Fruit fly (Drosophila melanogaster) whole organism, embryonic: Measurements from ENCODE around the gene CG33543.

Source experiments
- Bgb ChIP-seq: fragments of 200-800 bp; sonication (Bioruptor generic); IDR thresholded peaks from 2 replicates; pipeline ENCODE4 v1.3.6; 2022; ENCODE audit warnings: missing biosample characterization, missing genetic modification characterization; ENCODE audit not compliant: partially characterized antibody
- CG10267 ChIP-seq: fragments of 200-800 bp; sonication (Bioruptor generic); optimal IDR thresholded peaks from 2 replicates; lab custom pipeline; 2018; ENCODE audit warnings: missing biosample characterization, mild to moderate bottlenecking, missing genetic modification characterization, moderate library complexity
- CG10366 ChIP-seq: fragments of 200-800 bp; sonication (Bioruptor generic); IDR thresholded peaks from 2 replicates; pipeline ENCODE4 v1.3.6; 2022; ENCODE audit warnings: missing biosample characterization, missing genetic modification characterization
- CG10979 ChIP-seq: fragments of 200-800 bp; sonication (Bioruptor generic); optimal IDR thresholded peaks from 2 replicates; lab custom pipeline; 2018; ENCODE audit warnings: missing biosample characterization, mild to moderate bottlenecking, missing genetic modification characterization, moderate library complexity
- CG11456 ChIP-seq: fragments of 200-800 bp; sonication (Bioruptor generic); IDR thresholded peaks from 3 replicates; pipeline ENCODE4 v1.3.6; 2022; ENCODE audit warnings: missing biosample characterization, missing genetic modification characterization
- CG12155 ChIP-seq: fragments of 200-800 bp; sonication (Bioruptor generic); optimal IDR thresholded peaks from 3 replicates; lab custom pipeline; 2016; ENCODE audit warnings: missing biosample characterization, missing genetic modification characterization
- CG12769 ChIP-seq: fragments of 200-800 bp; sonication (Bioruptor generic); optimal IDR thresholded peaks from 2 replicates; lab custom pipeline; 2019; ENCODE audit warnings: missing biosample characterization, mild to moderate bottlenecking, missing genetic modification characterization, moderate library complexity
- CG13287 ChIP-seq: fragments of 200-800 bp; sonication (Bioruptor generic); IDR thresholded peaks from 2 replicates; pipeline ENCODE4 v1.3.6; 2022; ENCODE audit warnings: missing biosample characterization, missing genetic modification characterization; ENCODE audit not compliant: partially characterized antibody
- CG14667 ChIP-seq: fragments of 200-800 bp; sonication (Bioruptor generic); IDR thresholded peaks from 2 replicates; pipeline ENCODE4 v1.3.6; 2022; ENCODE audit warnings: missing biosample characterization, missing genetic modification characterization
- CG17361 ChIP-seq: fragments of 200-800 bp; sonication (Bioruptor generic); IDR thresholded peaks from 3 replicates; pipeline ENCODE4 v1.3.6; 2022; ENCODE audit warnings: missing biosample characterization, missing genetic modification characterization
- CG2120 ChIP-seq: fragments of 200-800 bp; sonication (Bioruptor generic); optimal IDR thresholded peaks from 3 replicates; lab custom pipeline; 2016; ENCODE audit warnings: missing biosample characterization, missing genetic modification characterization
- CG2678 ChIP-seq: fragments of 200-800 bp; sonication (Bioruptor generic); optimal IDR thresholded peaks from 3 replicates; lab custom pipeline; 2019; ENCODE audit warnings: missing biosample characterization, mild to moderate bottlenecking, missing genetic modification characterization, moderate library complexity
- CG2712 ChIP-seq: fragments of 200-800 bp; optimal IDR thresholded peaks from 3 replicates; lab custom pipeline; 2019; ENCODE audit warnings: missing biosample characterization, mild to moderate bottlenecking, missing genetic modification characterization, moderate library complexity
- CG32772 ChIP-seq: fragments of 200-800 bp; sonication (Bioruptor generic); IDR thresholded peaks from 2 replicates; pipeline ENCODE4 v1.3.6; 2022; ENCODE audit warnings: missing biosample characterization, missing genetic modification characterization
- CG3726 ChIP-seq: fragments of 200-800 bp; sonication (Bioruptor generic); IDR thresholded peaks from 3 replicates; pipeline ENCODE4, ENCODE4 v1.3.6; 2022; ENCODE audit warnings: missing biosample characterization, missing genetic modification characterization
- CG42726 ChIP-seq: fragments of 200-800 bp; sonication (Bioruptor generic); IDR thresholded peaks from 2 replicates; pipeline ENCODE4 v1.3.6; 2022; ENCODE audit warnings: missing biosample characterization, missing genetic modification characterization; ENCODE audit not compliant: partially characterized antibody
- CG6272 ChIP-seq: fragments of 200-800 bp; sonication (Bioruptor generic); IDR thresholded peaks from 2 replicates; pipeline ENCODE4 v1.3.6; 2022; ENCODE audit warnings: missing biosample characterization, missing genetic modification characterization
- CG6791 ChIP-seq: fragments of 200-800 bp; sonication (Bioruptor generic); IDR thresholded peaks from 3 replicates; pipeline ENCODE4 v1.3.6; 2022; ENCODE audit warnings: missing biosample characterization, missing genetic modification characterization; ENCODE audit not compliant: partially characterized antibody
- CG7839 ChIP-seq: fragments of 200-800 bp; sonication (Bioruptor generic); optimal IDR thresholded peaks from 3 replicates; lab custom pipeline; 2018; ENCODE audit warnings: missing biosample characterization, mild to moderate bottlenecking, missing genetic modification characterization, moderate library complexity
- CG7963 ChIP-seq: fragments of 200-800 bp; sonication (Bioruptor generic); IDR thresholded peaks from 3 replicates; pipeline ENCODE4 v1.3.6; 2022; ENCODE audit warnings: missing biosample characterization, missing genetic modification characterization; ENCODE audit not compliant: partially characterized antibody
- CTCF ChIP-seq: fragments of 200-800 bp; sonication (Bioruptor generic); optimal IDR thresholded peaks from 2 replicates; lab custom pipeline; 2017; ENCODE audit warnings: missing biosample characterization, mild to moderate bottlenecking, missing genetic modification characterization, moderate library complexity
- E2f2 ChIP-seq: fragments of 200-800 bp; sonication (Bioruptor generic); IDR thresholded peaks from 2 replicates; pipeline ENCODE4 v1.3.6; 2022; ENCODE audit warnings: missing biosample characterization, missing genetic modification characterization
- HHEX ChIP-seq: fragments of 200-800 bp; sonication (Bioruptor generic); optimal IDR thresholded peaks from 3 replicates; lab custom pipeline; 2017; ENCODE audit warnings: missing biosample characterization, mild to moderate bottlenecking, missing genetic modification characterization, missing genetic modification reagents
- HLH4C ChIP-seq: fragments of 200-800 bp; sonication (Bioruptor generic); IDR thresholded peaks from 3 replicates; pipeline ENCODE4 v1.3.6; 2022; ENCODE audit warnings: missing biosample characterization, missing genetic modification characterization; ENCODE audit not compliant: partially characterized antibody
- Kr ChIP-seq: fragments of 200-800 bp; sonication (Bioruptor generic); optimal IDR thresholded peaks from 2 replicates; lab custom pipeline; 2017; ENCODE audit warnings: missing biosample characterization, mild to moderate bottlenecking, missing genetic modification characterization
- Med ChIP-seq: fragments of 200-800 bp; sonication (Bioruptor generic); peaks from one replicate; lab custom pipeline; 2016; ENCODE audit warnings: missing biosample characterization, missing genetic modification characterization, mild to moderate bottlenecking, inconsistent platforms, moderate library complexity
- Mes4 ChIP-seq: fragments of 200-800 bp; sonication (Bioruptor generic); optimal IDR thresholded peaks from 2 replicates; lab custom pipeline; 2016; ENCODE audit warnings: missing biosample characterization, missing genetic modification characterization
- Taf1 ChIP-seq: fragments of 200-800 bp; sonication (Bioruptor generic); IDR thresholded peaks from 2 replicates; pipeline ENCODE4 v1.3.6; 2022; ENCODE audit warnings: missing biosample characterization, missing genetic modification characterization
- Usf ChIP-seq: fragments of 200-800 bp; sonication (Bioruptor generic); optimal IDR thresholded peaks from 2 replicates; lab custom pipeline; 2017; ENCODE audit warnings: missing genotype, missing biosample characterization, missing genetic modification characterization
- ash1 ChIP-seq: fragments of 200-800 bp; sonication (Bioruptor generic); optimal IDR thresholded peaks from 2 replicates; lab custom pipeline; 2018; ENCODE audit warnings: missing biosample characterization, mild to moderate bottlenecking, missing genetic modification characterization
- corto ChIP-seq: fragments of 200-800 bp; sonication (Bioruptor generic); optimal IDR thresholded peaks from 2 replicates; lab custom pipeline; 2016; ENCODE audit warnings: missing biosample characterization, mild to moderate bottlenecking, missing genetic modification characterization, moderate library complexity
- croc ChIP-seq: fragments of 200-800 bp; sonication (Bioruptor generic); conservative IDR thresholded peaks from 3 replicates; pipeline ENCODE4 v1.3.6; 2022; ENCODE audit warnings: missing biosample characterization, missing genetic modification characterization
- dan ChIP-seq: fragments of 200-800 bp; sonication (Bioruptor generic); IDR thresholded peaks from 2 replicates; pipeline ENCODE4 v1.3.6; 2022; ENCODE audit warnings: missing biosample characterization, missing genetic modification characterization
- eyg ChIP-seq: fragments of 200-800 bp; sonication (Bioruptor generic); optimal IDR thresholded peaks from 3 replicates; lab custom pipeline; 2016; ENCODE audit warnings: missing biosample characterization, missing genetic modification characterization
- gem ChIP-seq: fragments of 200-800 bp; sonication (Bioruptor generic); optimal IDR thresholded peaks from 2 replicates; lab custom pipeline; 2019; ENCODE audit warnings: missing biosample characterization, mild to moderate bottlenecking, missing genetic modification characterization, moderate library complexity
- hth ChIP-seq: fragments of >200 bp; optimal IDR thresholded peaks from 2 replicates; lab custom pipeline; 2017; ENCODE audit warnings: inconsistent platforms
- jigr1 ChIP-seq: fragments of 200-800 bp; sonication (Bioruptor generic); IDR thresholded peaks from 3 replicates; pipeline ENCODE4 v1.3.6; 2022; ENCODE audit warnings: missing biosample characterization, missing genetic modification characterization
- klu ChIP-seq: fragments of 200-800 bp; sonication (Bioruptor generic); IDR thresholded peaks from 2 replicates; pipeline ENCODE4 v1.3.6; 2022; ENCODE audit warnings: missing biosample characterization, missing genetic modification characterization
- lab ChIP-seq: fragments of 200-800 bp; sonication (Bioruptor generic); optimal IDR thresholded peaks from 3 replicates; lab custom pipeline; 2017; ENCODE audit warnings: missing biosample characterization, missing genetic modification characterization, mild to moderate bottlenecking, moderate library complexity, missing genetic modification reagents
- lbe ChIP-seq: fragments of 200-800 bp; sonication (Bioruptor generic); optimal IDR thresholded peaks from 2 replicates; lab custom pipeline; 2016; ENCODE audit warnings: missing biosample characterization, mild to moderate bottlenecking, missing genetic modification characterization
- nerfin-2 ChIP-seq: fragments of 200-800 bp; sonication (Bioruptor generic); IDR thresholded peaks from 2 replicates; pipeline ENCODE4 v1.3.6; 2022; ENCODE audit warnings: missing biosample characterization, missing genetic modification characterization; ENCODE audit not compliant: partially characterized antibody
- phol ChIP-seq: fragments of 200-800 bp; sonication (Bioruptor generic); optimal IDR thresholded peaks from 3 replicates; lab custom pipeline; 2018; ENCODE audit warnings: missing biosample characterization, mild to moderate bottlenecking, missing genetic modification characterization, moderate library complexity
- pzg ChIP-seq: fragments of 200-800 bp; sonication (Bioruptor generic); optimal IDR thresholded peaks from 3 replicates; lab custom pipeline; 2018; ENCODE audit warnings: missing biosample characterization, mild to moderate bottlenecking, missing genetic modification characterization, moderate library complexity
- salm ChIP-seq: fragments of 200-800 bp; sonication (Bioruptor generic); optimal IDR thresholded peaks from 2 replicates; lab custom pipeline; 2018; ENCODE audit warnings: missing biosample characterization, mild to moderate bottlenecking, missing genetic modification characterization
- sc ChIP-seq, 3 experiments: fragments of >200 bp in 2 of 3; fragments of 200-800 bp in 1 of 3; sonication (Bioruptor generic) in 1 of 3; optimal IDR thresholded peaks; 2 replicates in 2 of 3; 3 replicates in 1 of 3; lab custom pipeline; 2017; ENCODE audit warnings: mild to moderate bottlenecking in 1 of 3, missing biosample characterization in 1 of 3, missing genetic modification characterization in 1 of 3, missing genetic modification reagents in 1 of 3
- shn ChIP-seq: fragments of 200-800 bp; sonication (Bioruptor generic); optimal IDR thresholded peaks from 3 replicates; lab custom pipeline; 2016; ENCODE audit warnings: missing biosample characterization, missing genetic modification characterization
- tna ChIP-seq: fragments of 200-800 bp; sonication (Bioruptor generic); IDR thresholded peaks from 2 replicates; pipeline ENCODE4 v1.3.6; 2022; ENCODE audit warnings: missing biosample characterization, missing genetic modification characterization; ENCODE audit not compliant: partially characterized antibody
- vfl ChIP-seq: fragments of 200-800 bp; sonication (Bioruptor generic); optimal IDR thresholded peaks from 2 replicates; lab custom pipeline; 2016; ENCODE audit warnings: missing biosample characterization, missing genetic modification characterization
- zfh2 ChIP-seq: fragments of 200-800 bp; sonication (Bioruptor generic); optimal IDR thresholded peaks from 2 replicates; lab custom pipeline; 2016; ENCODE audit warnings: missing biosample characterization, missing genetic modification characterization

Gene CG33543

dm6 chr2L:1980708-1981339 lies 25.3 kb downstream of the CG33543 start, which contains the start of the genes CG15356 and CG15362 (continued):
- no peak for TF ChIP-seq CG12769 (tag; lab: Kevin White, UChicago)
- peak; percentile 99 for TF ChIP-seq CG13287 (GFP tag; lab: Robert Waterston, UW)
- no peak for TF ChIP-seq hth (lab: Kevin White, UChicago)
- TF ChIP-seq klu (GFP tag; lab: Robert Waterston, UW) = no peak
- TF ChIP-seq jigr1 (GFP tag; lab: Robert Waterston, UW) = peak; percentile 59; the same call in 1 of the 3 replicates
- TF ChIP-seq CG3726 (GFP tag; lab: Robert Waterston, UW) = no peak
- peak; percentile 98 for TF ChIP-seq tna (GFP tag; lab: Robert Waterston, UW)
- peak; percentile 73 for TF ChIP-seq E2f2 (GFP tag; lab: Robert Waterston, UW)
- TF ChIP-seq CG2120 (GFP tag; lab: Kevin White, UChicago) = peak; percentile 51
- no peak for TF ChIP-seq dan (GFP tag; lab: Robert Waterston, UW)
- no peak for TF ChIP-seq sc (optimal IDR thresholded peaks at IDR 0.05; lab: Kevin White, UChicago)
- TF ChIP-seq sc (GFP tag; optimal IDR thresholded peaks at IDR 0.05; lab: Kevin White, UChicago) = no peak
- peak; percentile 99 for TF ChIP-seq CG42726 (GFP tag; lab: Robert Waterston, UW)
- peak; percentile 98 for TF ChIP-seq HLH4C
- no peak for TF ChIP-seq Kr (GFP tag; lab: Kevin White, UChicago)
- TF ChIP-seq CG7963 (GFP tag; lab: Robert Waterston, UW) = peak; percentile 99
- TF ChIP-seq CG12155 = peak; percentile 44
- TF ChIP-seq vfl (GFP tag; lab: Kevin White, UChicago) = peak; percentile 15
- no peak for TF ChIP-seq CG7839
- TF ChIP-seq Taf1 (GFP tag; lab: Robert Waterston, UW) = no peak
- TF ChIP-seq CG10267 (tag; lab: Kevin White, UChicago) = peak; percentile 53
- no peak for TF ChIP-seq eyg (GFP tag; lab: Kevin White, UChicago)
- TF ChIP-seq ash1 = no peak
- peak; percentile 99 for TF ChIP-seq CG6791
- TF ChIP-seq Usf (GFP tag; lab: Kevin White, UChicago) = no peak
- no peak for TF ChIP-seq shn (GFP tag; lab: Kevin White, UChicago)
- TF ChIP-seq corto = no peak
- TF ChIP-seq lab (GFP tag; lab: Kevin White, UChicago) = no peak
- TF ChIP-seq salm (tag; lab: Kevin White, UChicago) = no peak
- TF ChIP-seq CG32772 (GFP tag; lab: Robert Waterston, UW) = no peak
- peak; percentile 28; the same call in 1 of the 2 replicates for TF ChIP-seq CG10366
- peak; percentile 99 for TF ChIP-seq Bgb (GFP tag; lab: Robert Waterston, UW)
- TF ChIP-seq pzg (GFP tag; lab: Kevin White, UChicago) = peak; percentile 82
- peak; percentile 59 for TF ChIP-seq CG2712 (tag; lab: Kevin White, UChicago)
- peak; percentile 58; the same call in 1 of the 3 replicates for TF ChIP-seq CG17361 (GFP tag; lab: Robert Waterston, UW)
- peak; percentile 17 for TF ChIP-seq CG10979 (tag; lab: Kevin White, UChicago)
- TF ChIP-seq lbe (GFP tag; lab: Kevin White, UChicago) = peak; percentile 43
- TF ChIP-seq Med (GFP tag; lab: Kevin White, UChicago) = peak; percentile 85
- TF ChIP-seq zfh2 = peak; percentile 43
- peak; percentile 60 for TF ChIP-seq CG11456 (GFP tag; lab: Robert Waterston, UW)
- no peak for TF ChIP-seq Mes4 (GFP tag; lab: Kevin White, UChicago)
- no peak for TF ChIP-seq gem (tag; lab: Kevin White, UChicago)
- TF ChIP-seq croc (GFP tag; lab: Robert Waterston, UW) = no peak
- TF ChIP-seq nerfin-2 = peak; percentile 99
- peak; percentile 38; the same call in 1 of the 2 replicates for TF ChIP-seq CG6272 (GFP tag; lab: Robert Waterston, UW)
- TF ChIP-seq phol = peak; percentile 61
- no peak for TF ChIP-seq CG2678
- peak; percentile 21 for TF ChIP-seq HHEX (GFP tag; lab: Kevin White, UChicago)
- TF ChIP-seq CG14667 (GFP tag; lab: Robert Waterston, UW) = no peak
- TF ChIP-seq CTCF (GFP tag; lab: Kevin White, UChicago) = peak; percentile 17
